Worm (Caenorhabditis elegans): ENCODE measurements around the gene sas-6.

DNA sequence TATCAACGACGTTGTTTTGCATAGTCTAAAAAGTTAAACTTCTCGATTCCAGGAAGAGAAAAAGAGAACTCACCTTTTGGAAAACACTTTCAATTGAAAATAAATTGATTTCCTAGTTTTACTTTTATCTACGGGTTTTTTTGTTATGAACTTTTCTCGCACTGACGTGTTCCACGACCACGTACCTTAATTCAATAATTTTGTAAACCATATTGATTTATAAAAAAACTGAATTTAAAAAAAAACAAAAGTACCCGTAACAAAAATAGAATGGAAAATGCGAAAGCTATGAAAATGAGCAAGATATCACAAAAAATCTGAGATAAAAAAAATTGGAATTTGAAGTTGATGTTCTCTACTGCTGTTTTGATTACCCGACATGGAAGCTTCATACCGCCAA is 46.3 kb downstream of the sas-6 start, which contains the start of gene C47A4.3:
- TF ChIP-seq pha-4 (tag; optimal IDR thresholded peaks at IDR 0.05) (no peak), tbx-2 (tag; optimal IDR thresholded peaks at IDR 0.05) (no peak), ceh-24 (tag; optimal IDR thresholded peaks at IDR 0.05) (no peak), ets-4 (tag; optimal IDR thresholded peaks at IDR 0.05) (no peak), eyg-1 (tag; optimal IDR thresholded peaks at IDR 0.05) (no peak), pqm-1 (tag; optimal IDR thresholded peaks at IDR 0.05) (no peak), hlh-8 (tag; optimal IDR thresholded peaks at IDR 0.05) (no peak), elt-2 (tag; optimal IDR thresholded peaks at IDR 0.05) (no peak), ceh-9 (tag; optimal IDR thresholded peaks at IDR 0.05) (no peak), hlh-13 (GFP tag; optimal IDR thresholded peaks at IDR 0.05) (no peak), che-1 (tag; optimal IDR thresholded peaks at IDR 0.05) (no peak), ama-1 (optimal IDR thresholded peaks at IDR 0.05) (no peak), K02D7.2 (tag; optimal IDR thresholded peaks at IDR 0.05) (no peak), F13H6.1 (tag; optimal IDR thresholded peaks at IDR 0.05) (no peak)

All from whole organism, late embryonic.